Worm (Caenorhabditis elegans): ENCODE results near the gene srz-66.

srz-66 gene

DNA sequence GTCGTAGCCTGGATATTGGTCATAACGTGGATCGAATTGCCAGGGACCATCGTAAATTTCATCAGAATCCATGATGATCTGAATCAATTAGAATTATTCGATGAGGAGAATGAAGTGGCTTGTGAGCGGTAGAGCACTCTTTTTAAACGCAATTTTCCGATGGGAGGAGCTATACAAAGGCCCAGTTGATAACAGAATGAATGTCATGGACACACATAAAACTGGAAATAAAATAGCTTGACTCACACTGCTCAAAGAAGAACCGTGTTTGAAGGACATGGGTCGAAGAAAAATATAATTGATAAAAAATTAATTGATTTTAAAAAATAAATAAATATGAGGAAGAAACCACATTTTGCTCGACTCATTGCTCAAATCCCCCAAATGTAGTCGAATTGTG, 40.7 kb upstream of the srz-66 start, which contains the start of gene Y68A4A.13:
Gene Y68A4A.13 (minus strand): TSS at position 101 of the 400 bp plus-strand sequence.
- no peak for TF ChIP-seq ceh-48 (tag; optimal IDR thresholded peaks at IDR 0.05)
- TF ChIP-seq eyg-1 (tag; optimal IDR thresholded peaks at IDR 0.05) = no peak
- TF ChIP-seq tbx-7 (tag; optimal IDR thresholded peaks at IDR 0.05) = no peak
- TF ChIP-seq che-1 (tag; optimal IDR thresholded peaks at IDR 0.05) = no peak
- TF ChIP-seq ama-1 (optimal IDR thresholded peaks at IDR 0.05) = no peak
- no peak for TF ChIP-seq ets-4 (tag; optimal IDR thresholded peaks at IDR 0.05)
- TF ChIP-seq K02D7.2 (tag; optimal IDR thresholded peaks at IDR 0.05) = no peak
- no peak for TF ChIP-seq C38D4.7 (GFP tag; optimal IDR thresholded peaks at IDR 0.05)
- no peak for TF ChIP-seq ceh-24 (tag; optimal IDR thresholded peaks at IDR 0.05)
- no peak for TF ChIP-seq mec-3 (tag; optimal IDR thresholded peaks at IDR 0.05; ENCODE audit: borderline replicate concordance)
- TF ChIP-seq ceh-34 (tag; optimal IDR thresholded peaks at IDR 0.05) = no peak
- no peak for TF ChIP-seq Y22D7AL.16 (tag; optimal IDR thresholded peaks at IDR 0.05)
- TF ChIP-seq fax-1 (tag; optimal IDR thresholded peaks at IDR 0.05) = no peak
- TF ChIP-seq hlh-15 (tag; optimal IDR thresholded peaks at IDR 0.05) = no peak
- TF ChIP-seq odd-2 (tag; optimal IDR thresholded peaks at IDR 0.05) = no peak

DNA sequence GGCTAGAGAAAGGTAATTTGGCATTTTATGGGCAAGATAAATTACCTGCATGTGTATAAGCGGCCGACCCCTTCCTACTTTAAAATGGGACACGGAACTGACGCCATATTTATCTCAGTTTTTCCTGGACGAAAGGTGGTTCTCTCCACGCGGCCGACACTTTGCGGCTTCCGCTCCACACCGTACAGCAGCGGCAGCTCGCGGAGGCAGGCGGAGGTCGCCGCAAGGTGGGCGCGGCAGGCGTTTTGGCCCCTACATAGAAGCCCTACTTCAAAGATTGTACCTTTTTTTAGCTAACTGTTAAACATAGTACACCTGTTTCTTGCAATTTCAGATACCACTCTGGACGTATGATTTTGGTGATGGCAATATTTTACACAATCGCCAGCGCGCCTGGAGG, 39.1 kb upstream of the srz-66 start:
- TF ChIP-seq C08G9.2 (tag; optimal IDR thresholded peaks at IDR 0.05) (no peak), ahr-1 (tag; optimal IDR thresholded peaks at IDR 0.05) (no peak), K09A11.1 (tag; optimal IDR thresholded peaks at IDR 0.05; ENCODE audit: insufficient read depth) (no peak), odd-2 (tag; optimal IDR thresholded peaks at IDR 0.05) (no peak), ceh-34 (tag; optimal IDR thresholded peaks at IDR 0.05) (no peak), dmd-4 (tag; optimal IDR thresholded peaks at IDR 0.05; ENCODE audit: borderline replicate concordance) (no peak), nfya-1 (tag; optimal IDR thresholded peaks at IDR 0.05) (no peak), unc-86 (tag; optimal IDR thresholded peaks at IDR 0.05) (no peak), rnt-1 (tag; optimal IDR thresholded peaks at IDR 0.05) (no peak), hlh-15 (tag; optimal IDR thresholded peaks at IDR 0.05) (no peak), ttx-3 (tag; optimal IDR thresholded peaks at IDR 0.05) (no peak), ceh-31 (tag; optimal IDR thresholded peaks at IDR 0.05) (no peak), ceh-2 (tag; optimal IDR thresholded peaks at IDR 0.05) (no peak), ceh-14 (tag; optimal IDR thresholded peaks at IDR 0.05) (no peak), pax-1 (tag; optimal IDR thresholded peaks at IDR 0.05) (no peak), ets-4 (tag; optimal IDR thresholded peaks at IDR 0.05) (no peak), fax-1 (tag; optimal IDR thresholded peaks at IDR 0.05) (no peak), unc-55 (GFP tag; optimal IDR thresholded peaks at IDR 0.05) (no peak), che-1 (tag; optimal IDR thresholded peaks at IDR 0.05) (no peak)

DNA sequence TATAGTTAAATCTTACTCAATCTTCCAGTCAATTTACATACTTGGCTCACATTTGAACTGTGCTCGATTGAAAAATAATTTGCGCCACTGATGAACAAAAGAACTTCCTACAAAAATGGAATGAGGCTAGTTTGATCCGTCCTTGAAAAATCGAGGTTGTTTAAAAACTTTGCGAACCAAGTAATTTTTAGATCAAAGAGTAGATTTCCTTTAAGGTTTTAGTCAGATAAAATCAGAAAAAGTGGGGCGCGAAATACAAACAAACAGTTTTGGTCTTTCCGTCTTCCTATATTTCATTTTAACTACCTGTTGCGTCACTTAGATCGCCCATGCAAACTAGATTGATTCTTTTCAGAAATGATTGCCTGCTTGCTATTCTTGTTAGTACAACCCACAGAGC, 34.5 kb upstream of the srz-66 start, which contains the start of gene Y68A4A.10:
Gene Y68A4A.10 (plus strand): TSS at position 301 of the 400 bp plus-strand sequence.
- TF ChIP-seq gmeb-2 (tag; optimal IDR thresholded peaks at IDR 0.05) (no peak), nfya-1 (tag; optimal IDR thresholded peaks at IDR 0.05) (no peak), ceh-24 (tag; optimal IDR thresholded peaks at IDR 0.05) (no peak), ceh-6 (GFP tag; optimal IDR thresholded peaks at IDR 0.05) (no peak), ceh-18 (tag; optimal IDR thresholded peaks at IDR 0.05) (no peak), hlh-8 (tag; optimal IDR thresholded peaks at IDR 0.05) (no peak), mec-3 (tag; optimal IDR thresholded peaks at IDR 0.05; ENCODE audit: borderline replicate concordance) (no peak), dve-1 (tag; optimal IDR thresholded peaks at IDR 0.05) (no peak), hlh-15 (tag; optimal IDR thresholded peaks at IDR 0.05) (no peak), unc-3 (GFP tag; conservative IDR thresholded peaks at IDR 0.05) (no peak), unc-3 (tag; optimal IDR thresholded peaks at IDR 0.05) (no peak), sox-4 (tag; optimal IDR thresholded peaks at IDR 0.05) (no peak), pag-3 (tag; optimal IDR thresholded peaks at IDR 0.05; ENCODE audit: borderline replicate concordance) (no peak), ceh-2 (tag; optimal IDR thresholded peaks at IDR 0.05) (no peak)

DNA sequence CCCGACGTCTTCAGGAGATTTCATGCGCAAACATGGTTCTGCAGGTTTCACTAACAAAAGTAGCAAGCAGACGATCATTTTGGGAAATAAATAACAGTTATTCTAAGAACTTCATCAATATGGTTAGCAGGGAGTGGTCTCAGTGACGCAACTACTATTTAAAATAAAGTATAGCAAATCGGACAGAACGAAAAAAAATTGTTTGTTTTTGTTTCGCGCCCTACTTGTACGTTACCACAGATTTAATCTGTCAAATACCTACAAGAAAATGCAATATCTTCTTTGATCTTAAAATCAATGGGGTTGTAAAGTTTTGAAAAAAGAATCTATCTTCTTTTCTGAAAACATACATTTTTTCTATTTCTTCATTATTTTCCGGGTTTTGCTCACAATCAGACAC, 31.6 kb upstream of the srz-66 start, which contains the start of gene srz-96:
Gene srz-96 (plus strand): TSS at position 301 of the 400 bp plus-strand sequence.
- TF ChIP-seq hlh-13 (GFP tag; optimal IDR thresholded peaks at IDR 0.05) (no peak), ceh-22 (tag; optimal IDR thresholded peaks at IDR 0.05) (no peak), tbx-2 (tag; optimal IDR thresholded peaks at IDR 0.05) (no peak), tbx-7 (tag; optimal IDR thresholded peaks at IDR 0.05) (no peak), fkh-10 (GFP tag; optimal IDR thresholded peaks at IDR 0.05) (no peak), dve-1 (tag; optimal IDR thresholded peaks at IDR 0.05) (no peak), K09A11.1 (tag; optimal IDR thresholded peaks at IDR 0.05; ENCODE audit: insufficient read depth) (no peak), pax-1 (tag; optimal IDR thresholded peaks at IDR 0.05) (no peak)
